Worm (Caenorhabditis elegans) whole organism, midembryonic: ENCODE measurements around the gene Y43B11AR.1.
A peak's percentile ranks its signal among the peaks of the same experiment; 100 is the strongest.

Experiments
- flt-1 ChIP-seq: fragments of 200-800 bp; sonication (Bioruptor generic); IDR thresholded peaks from 2 replicates; pipeline ENCODE4 v1.3.6; 2022; ENCODE audit warnings: missing genetic modification characterization, missing compliant biosample characterization
- med-1 ChIP-seq: sonication (generic microtip); optimal IDR thresholded peaks from 2 replicates; lab custom pipeline; 2017; ENCODE audit warnings: missing genetic modification characterization, mild to moderate bottlenecking, missing compliant biosample characterization, antibody characterized with exemption, missing genetic modification reagents; ENCODE audit not compliant: insufficient read depth
- tab-1 ChIP-seq: fragments of 200-800 bp; sonication (Bioruptor generic); IDR thresholded peaks from 2 replicates; pipeline ENCODE4 v1.3.6; 2022; ENCODE audit warnings: missing genetic modification characterization, missing compliant biosample characterization

DNA sequence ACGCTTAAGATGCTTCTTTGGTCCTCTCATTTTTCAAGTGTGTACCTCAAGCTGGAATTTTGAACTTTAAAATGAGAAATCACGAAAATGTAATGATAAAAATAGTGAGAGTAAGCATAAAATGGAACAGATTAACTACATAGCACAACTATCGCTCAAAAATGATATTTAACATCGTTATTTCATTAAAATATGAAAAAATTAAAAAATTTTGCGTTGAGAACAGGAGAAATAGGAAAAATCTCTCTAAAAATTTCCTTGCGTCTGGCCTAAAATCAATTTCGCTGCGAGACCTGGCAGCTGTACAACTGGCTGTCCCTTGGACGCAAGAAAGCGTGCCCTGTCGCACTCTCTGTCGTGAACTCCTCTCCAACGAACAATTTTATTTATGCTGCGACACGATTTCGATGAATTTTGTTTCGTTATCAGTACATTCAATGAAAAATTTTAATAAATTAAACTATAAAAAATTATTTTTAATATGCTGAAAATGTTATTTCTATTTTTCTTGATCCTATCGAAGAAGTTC, 3.4 kb downstream of the Y43B11AR.1 start, which contains the start of gene rps-4:
- TF ChIP-seq med-1 (GFP tag; lab: Kevin White, UChicago) (no peak), flt-1 (GFP tag; lab: Robert Waterston, UW) (peak; percentile 83), tab-1 (GFP tag; lab: Robert Waterston, UW) (no peak)
